Worm (Caenorhabditis elegans) whole organism, dauer: Measurements from ENCODE around the gene sri-27.
"Not testable (repeated sequence)": the region's sequence is repeated elsewhere in the genome, so short reads cannot be mapped to it uniquely, and the experiment has no call there.

ENCODE experiments used
- unc-62 ChIP-seq: sonication (generic microtip); optimal IDR thresholded peaks from 2 replicates; lab custom pipeline; 2017; ENCODE audit warnings: missing biosample characterization, missing genetic modification reagents, missing genetic modification characterization

sri-27 gene

ce11 chrV:1725353-1725752 lies at the start of gene sri-27:
Gene sri-27, plus strand, starts transcription at chrV:1725653.
- TF ChIP-seq unc-62 (GFP tag; lab: Kevin White, UChicago) = no peak

- no peak for TF ChIP-seq unc-62 (GFP tag; lab: Kevin White, UChicago)
These were observed 47.2 kb upstream of the sri-27 start, which contains the start of gene srw-98 for ce11 chrV:1678228-1678627. Gene srw-98, minus strand, starts transcription at chrV:1678328.

- TF ChIP-seq unc-62 (GFP tag; lab: Kevin White, UChicago) = no peak
These were observed 44.7 kb upstream of the sri-27 start, which contains the start of gene srw-91 for ce11 chrV:1680770-1681169. Gene srw-91, minus strand, starts transcription at chrV:1680870.

- TF ChIP-seq unc-62 (GFP tag; lab: Kevin White, UChicago) = no peak
These were observed 43.2 kb upstream of the sri-27 start, which contains the start of gene srh-3 for ce11 chrV:1682279-1682678. Gene srh-3, plus strand, starts transcription at chrV:1682579.

ce11 chrV:1685328-1685727 lies 40.1 kb upstream of the sri-27 start, which contains the start of gene srh-5:
Gene srh-5, plus strand, starts transcription at chrV:1685628.
- no peak for TF ChIP-seq unc-62 (GFP tag; lab: Kevin White, UChicago)

- not testable (repeated sequence) for TF ChIP-seq unc-62 (GFP tag; lab: Kevin White, UChicago)
These were observed 33.0 kb upstream of the sri-27 start, which contains the start of gene Y46H3C.5 for ce11 chrV:1692494-1692893. Gene Y46H3C.5, minus strand, starts transcription at chrV:1692495.

ce11 chrV:1693876-1694275 lies 31.6 kb upstream of the sri-27 start, which contains the start of gene Y46H3C.7:
Gene Y46H3C.7, minus strand, starts transcription at chrV:1694022.
- not testable (repeated sequence) for TF ChIP-seq unc-62 (GFP tag; lab: Kevin White, UChicago)

ce11 chrV:1698400-1698799 lies 27.1 kb upstream of the sri-27 start:
- TF ChIP-seq unc-62 (GFP tag; lab: Kevin White, UChicago) = no peak

ce11 chrV:1699228-1699795 lies 26.1 kb upstream of the sri-27 start:
- TF ChIP-seq unc-62 (GFP tag; lab: Kevin White, UChicago) = no peak

ce11 chrV:1701584-1702101 lies 23.8 kb upstream of the sri-27 start, which contains the start of gene srw-90:
Gene srw-90, plus strand, starts transcription at chrV:1702051.
- TF ChIP-seq unc-62 (GFP tag; lab: Kevin White, UChicago) = no peak

- TF ChIP-seq unc-62 (GFP tag; lab: Kevin White, UChicago) = no peak
These were observed 17.0 kb upstream of the sri-27 start, which contains the start of gene srw-99 for ce11 chrV:1708441-1708840. Gene srw-99, plus strand, starts transcription at chrV:1708741.

ce11 chrV:1710909-1711308 lies 14.5 kb upstream of the sri-27 start, which contains the start of gene srw-100:
Gene srw-100, plus strand, starts transcription at chrV:1711209.
- TF ChIP-seq unc-62 (GFP tag; lab: Kevin White, UChicago) = no peak

- TF ChIP-seq unc-62 (GFP tag; lab: Kevin White, UChicago) = no peak
These were observed 8.6 kb upstream of the sri-27 start, which contains the start of gene srw-103 for ce11 chrV:1716892-1717291. Gene srw-103, plus strand, starts transcription at chrV:1717192.

- TF ChIP-seq unc-62 (GFP tag; lab: Kevin White, UChicago) = no peak
These were observed 7.2 kb upstream of the sri-27 start for ce11 chrV:1718232-1718631.

ce11 chrV:1719927-1720326 lies 5.5 kb upstream of the sri-27 start, which contains the start of gene srw-102:
Gene srw-102, plus strand, starts transcription at chrV:1720227.
- TF ChIP-seq unc-62 (GFP tag; lab: Kevin White, UChicago) = no peak

- no peak for TF ChIP-seq unc-62 (GFP tag; lab: Kevin White, UChicago)
These were observed 3.5 kb upstream of the sri-27 start, which contains the start of gene srw-101 for ce11 chrV:1721966-1722365. Gene srw-101, plus strand, starts transcription at chrV:1722266.
